Worm (Caenorhabditis elegans) whole organism, L3 larva: ENCODE measurements around the gene F56C3.4.

Experiments used
- elt-3 ChIP-seq, 3 experiments: fragments of 150-350 bp in 1 of 3; sonication (generic microtip) in 2 of 3; optimal IDR thresholded peaks; 2 replicates in 2 of 3; 4 replicates in 1 of 3; lab custom pipeline; 2014 to 2017; ENCODE audit warnings: missing biosample characterization in 3 of 3, missing genetic modification characterization in 3 of 3
- ztf-11 ChIP-seq: fragments of 150-350 bp; optimal IDR thresholded peaks from 2 replicates; lab custom pipeline; 2014; ENCODE audit warnings: missing biosample characterization, missing genetic modification characterization

DNA sequence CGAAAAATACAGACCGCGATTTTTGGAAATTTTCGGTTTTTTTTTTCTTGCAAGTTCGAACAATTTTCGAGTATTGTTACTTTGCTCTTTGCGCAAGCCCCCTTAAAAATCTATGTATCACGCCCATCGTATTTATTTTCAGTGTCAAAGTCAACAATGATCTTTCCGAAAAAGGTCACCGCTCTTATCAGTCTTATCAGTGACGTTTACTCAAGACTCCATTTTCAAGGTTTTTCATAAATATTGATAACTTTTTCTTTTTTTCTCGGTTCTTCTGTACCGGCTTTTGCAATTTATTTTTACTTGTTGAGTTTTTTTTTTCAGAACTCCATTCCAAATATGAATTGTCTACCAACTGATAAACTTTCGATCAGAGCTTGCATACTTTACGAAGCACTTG, 11.2 kb upstream of the F56C3.4 start, which contains the start of gene fbxa-190:
- no peak for TF ChIP-seq ztf-11 (tag; lab: Kevin White, UChicago)
- TF ChIP-seq elt-3 (tag; optimal IDR thresholded peaks at IDR 0.05; lab: Kevin White, UChicago), result no peak
